Worm (Caenorhabditis elegans) whole organism, young adult: ENCODE results near the gene C49C3.4.

Experiments
- F23B12.7 ChIP-seq: sonication (generic microtip); optimal IDR thresholded peaks from 2 replicates; lab custom pipeline; 2017; ENCODE audit warnings: missing genetic modification characterization, mild to moderate bottlenecking, missing compliant biosample characterization, antibody characterized with exemption, moderate library complexity; ENCODE audit not compliant: insufficient read depth
- F33H1.4 ChIP-seq: fragments of 200-800 bp; sonication (Bioruptor generic); IDR thresholded peaks from 2 replicates; pipeline ENCODE4 v1.3.6; 2022; ENCODE audit warnings: missing genetic modification reagents, missing genetic modification characterization, missing compliant biosample characterization
- F39B2.1 ChIP-seq: fragments of 200-800 bp; sonication (Bioruptor generic); IDR thresholded peaks from 2 replicates; pipeline ENCODE4 v1.3.6; 2022; ENCODE audit warnings: missing genetic modification reagents, missing genetic modification characterization, missing compliant biosample characterization
- F55B11.4 ChIP-seq: sonication (generic microtip); optimal IDR thresholded peaks from 2 replicates; lab custom pipeline; 2016; ENCODE audit warnings: missing compliant biosample characterization, missing genetic modification characterization, borderline replicate concordance; ENCODE audit not compliant: insufficient read depth
- Y53F4B.3 ChIP-seq: fragments of 200-800 bp; sonication (Bioruptor generic); IDR thresholded peaks from 2 replicates; pipeline ENCODE4 v1.3.6; 2022; ENCODE audit warnings: missing genetic modification reagents, missing genetic modification characterization, missing compliant biosample characterization
- Y53G8AR.9 ChIP-seq: fragments of 200-800 bp; sonication (Bioruptor generic); conservative IDR thresholded peaks from 2 replicates; pipeline ENCODE4 v1.3.6; 2022; ENCODE audit warnings: missing genetic modification reagents, missing genetic modification characterization, missing compliant biosample characterization
- Y95B8A.8 ChIP-seq: fragments of 200-800 bp; sonication (Bioruptor generic); IDR thresholded peaks from 2 replicates; pipeline ENCODE4 v1.3.6; 2022; ENCODE audit warnings: missing genetic modification reagents, missing genetic modification characterization, missing compliant biosample characterization
- ZK185.1 ChIP-seq: sonication (generic microtip); optimal IDR thresholded peaks from 2 replicates; lab custom pipeline; 2016; ENCODE audit warnings: mild to moderate bottlenecking, missing genetic modification characterization, missing compliant biosample characterization; ENCODE audit not compliant: poor library complexity, severe bottlenecking
- aptf-2 ChIP-seq: fragments of 200-800 bp; sonication (Bioruptor generic); conservative IDR thresholded peaks from 2 replicates; pipeline ENCODE4 v1.3.6; 2022; ENCODE audit warnings: missing genetic modification reagents, missing genetic modification characterization, missing compliant biosample characterization
- atf-7 ChIP-seq: sonication (generic microtip); optimal IDR thresholded peaks from 2 replicates; lab custom pipeline; 2017; ENCODE audit warnings: mild to moderate bottlenecking, missing genetic modification characterization, missing compliant biosample characterization
- attf-6 ChIP-seq: fragments of 200-800 bp; sonication (Bioruptor generic); IDR thresholded peaks from 2 replicates; pipeline ENCODE4 v1.3.6; 2022; ENCODE audit warnings: missing genetic modification reagents, missing genetic modification characterization, missing compliant biosample characterization
- bed-1 ChIP-seq: fragments of 200-800 bp; sonication (Bioruptor generic); IDR thresholded peaks from 2 replicates; pipeline ENCODE4 v1.3.6; 2022; ENCODE audit warnings: missing genetic modification reagents, missing genetic modification characterization, missing compliant biosample characterization
- cebp-1 ChIP-seq, 2 experiments: fragments of 200-800 bp in 1 of 2; sonication (Bioruptor generic) in 1 of 2; sonication (generic microtip) in 1 of 2; IDR thresholded peaks in 1 of 2; optimal IDR thresholded peaks in 1 of 2; 2 replicates each; pipeline versions ENCODE4 v1.3.6 to Lab custom; 2017 to 2022; ENCODE audit warnings: missing compliant biosample characterization in 2 of 2, missing genetic modification characterization in 2 of 2, mild to moderate bottlenecking in 1 of 2, missing genetic modification reagents in 1 of 2, moderate library complexity in 1 of 2
- cebp-2 ChIP-seq: fragments of 200-800 bp; sonication (Bioruptor generic); IDR thresholded peaks from 2 replicates; pipeline ENCODE4 v1.3.6; 2022; ENCODE audit warnings: missing genetic modification characterization, missing compliant biosample characterization
- dpff-1 ChIP-seq: sonication (generic microtip); optimal IDR thresholded peaks from 2 replicates; lab custom pipeline; 2017; ENCODE audit warnings: mild to moderate bottlenecking, missing genetic modification characterization, missing compliant biosample characterization
- dpl-1 ChIP-seq: fragments of 150-350 bp; optimal IDR thresholded peaks from 2 replicates; lab custom pipeline; 2014; ENCODE audit warnings: missing biosample characterization, missing genetic modification reagents, missing genetic modification characterization
- efl-1 ChIP-seq: fragments of 150-350 bp; optimal IDR thresholded peaks from 2 replicates; lab custom pipeline; 2014; ENCODE audit warnings: missing biosample characterization, missing genetic modification reagents, missing genetic modification characterization
- egl-44 ChIP-seq: fragments of 200-800 bp; sonication (Bioruptor generic); IDR thresholded peaks from 2 replicates; pipeline ENCODE4 v1.3.6; 2022; ENCODE audit warnings: missing genetic modification reagents, missing genetic modification characterization, missing compliant biosample characterization
- hlh-12 ChIP-seq: sonication (generic microtip); optimal IDR thresholded peaks from 2 replicates; lab custom pipeline; 2016; ENCODE audit warnings: missing genetic modification characterization, missing compliant biosample characterization
- hmg-1.2 ChIP-seq: fragments of 200-800 bp; sonication (Bioruptor generic); IDR thresholded peaks from 2 replicates; pipeline ENCODE4 v1.3.6; 2022; ENCODE audit warnings: missing genetic modification reagents, missing genetic modification characterization, missing compliant biosample characterization
- lag-1 ChIP-seq: fragments of 200-800 bp; sonication (Bioruptor generic); IDR thresholded peaks from 2 replicates; pipeline ENCODE4 v1.3.6; 2022; ENCODE audit warnings: missing genetic modification reagents, missing genetic modification characterization, missing compliant biosample characterization
- let-526 ChIP-seq: fragments of 200-800 bp; sonication (Bioruptor generic); IDR thresholded peaks from 2 replicates; pipeline ENCODE4 v1.3.6; 2022; ENCODE audit warnings: missing genetic modification reagents, missing genetic modification characterization, missing compliant biosample characterization
- madf-10 ChIP-seq: sonication (generic microtip); optimal IDR thresholded peaks from 2 replicates; lab custom pipeline; 2016; ENCODE audit warnings: mild to moderate bottlenecking, missing genetic modification characterization, missing compliant biosample characterization
- madf-3 ChIP-seq: fragments of 200-800 bp; sonication (Bioruptor generic); IDR thresholded peaks from 2 replicates; pipeline ENCODE4 v1.3.6; 2022; ENCODE audit warnings: missing genetic modification reagents, missing genetic modification characterization, missing compliant biosample characterization
- mcd-1 ChIP-seq: fragments of 200-800 bp; sonication (Bioruptor generic); IDR thresholded peaks from 2 replicates; pipeline ENCODE4 v1.3.6; 2022; ENCODE audit warnings: missing genetic modification reagents, missing genetic modification characterization, missing compliant biosample characterization
- nfyb-1 ChIP-seq: fragments of 200-800 bp; sonication (Bioruptor generic); IDR thresholded peaks from 2 replicates; pipeline ENCODE4 v1.3.6; 2022; ENCODE audit warnings: missing genetic modification reagents, missing genetic modification characterization, missing compliant biosample characterization
- nhr-179 ChIP-seq: sonication (generic microtip); optimal IDR thresholded peaks from 2 replicates; lab custom pipeline; 2016; ENCODE audit warnings: mild to moderate bottlenecking, missing genetic modification characterization, missing compliant biosample characterization
- nhr-80 ChIP-seq: sonication (generic microtip); optimal IDR thresholded peaks from 2 replicates; lab custom pipeline; 2016; ENCODE audit warnings: missing genetic modification characterization, missing compliant biosample characterization
- nhr-90 ChIP-seq: sonication (generic microtip); optimal IDR thresholded peaks from 2 replicates; lab custom pipeline; 2016; ENCODE audit warnings: missing genotype, mild to moderate bottlenecking, missing genetic modification characterization, missing compliant biosample characterization
- rcor-1 ChIP-seq: fragments of 200-800 bp; sonication (Bioruptor generic); IDR thresholded peaks from 2 replicates; pipeline ENCODE4 v1.3.6; 2022; ENCODE audit warnings: missing genetic modification reagents, missing genetic modification characterization, missing compliant biosample characterization
- rpc-1 ChIP-seq, 2 experiments: fragments of 150-350 bp in 1 of 2; sonication (generic microtip) in 1 of 2; optimal IDR thresholded peaks; 2 replicates each; lab custom pipeline; 2014 to 2018; ENCODE audit warnings: missing biosample characterization in 1 of 2, missing genetic modification characterization in 1 of 2, missing genetic modification reagents in 1 of 2, missing genotype in 1 of 2
- sdz-38 ChIP-seq: sonication (generic microtip); optimal IDR thresholded peaks from 2 replicates; lab custom pipeline; 2016; ENCODE audit warnings: missing genotype, missing genetic modification characterization, missing compliant biosample characterization
- snpc-3.4 ChIP-seq: sonication (generic microtip); optimal IDR thresholded peaks from 2 replicates; lab custom pipeline; 2017; ENCODE audit warnings: missing genetic modification characterization, mild to moderate bottlenecking, missing compliant biosample characterization, antibody characterized with exemption, moderate library complexity, missing genotype, missing genetic modification reagents
- tbp1 ChIP-seq: fragments of 200-800 bp; sonication (Bioruptor generic); optimal IDR thresholded peaks from 2 replicates; lab custom pipeline; 2018; ENCODE audit warnings: mild to moderate bottlenecking, missing genetic modification characterization, missing compliant biosample characterization

Gene C49C3.4

DNA sequence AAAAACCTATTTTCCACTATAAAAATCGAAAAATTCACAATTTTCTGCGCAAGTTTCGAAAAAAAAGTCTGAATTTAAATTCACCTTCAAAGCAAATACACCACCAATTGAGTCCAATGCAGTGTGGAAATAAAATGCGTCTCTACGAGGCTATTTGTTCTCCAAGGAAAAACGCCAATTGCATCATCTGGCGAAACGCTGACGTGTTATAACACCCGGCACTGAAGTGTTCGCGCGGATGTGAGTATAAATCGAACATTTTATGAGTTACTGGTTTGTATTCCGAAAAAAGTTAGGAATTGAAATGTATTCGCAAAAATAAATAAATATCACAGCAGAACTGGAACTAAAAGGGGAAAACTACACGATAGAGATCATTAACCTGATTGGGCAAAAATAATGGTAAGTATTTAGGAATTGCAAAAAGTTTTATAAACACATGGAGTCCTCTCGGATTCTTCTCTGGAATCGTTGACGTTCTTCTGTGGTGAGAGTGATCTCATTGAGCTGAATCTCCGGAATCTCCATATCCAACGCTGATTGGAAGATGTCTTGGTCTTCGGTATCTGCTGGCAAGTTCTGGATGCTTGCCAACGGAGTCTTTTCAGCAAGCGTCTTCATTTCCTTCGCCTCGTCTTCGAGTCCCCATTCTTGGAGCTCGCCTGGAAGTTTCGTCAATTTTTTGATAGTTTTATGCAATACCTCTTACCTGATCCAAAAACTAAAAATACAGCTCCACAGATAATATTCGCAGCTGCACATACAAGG lies 32.5 kb upstream of the C49C3.4 start, which contains the start of gene zipt-7.1:
zipt-7.1 (minus strand) TSS at position 232 of the 768 bp plus-strand sequence.
- no peak for TF ChIP-seq Y53G8AR.9 (GFP tag; lab: Robert Waterston, UW)
- no peak for TF ChIP-seq bed-1
- no peak for TF ChIP-seq F33H1.4 (GFP tag; lab: Robert Waterston, UW)
- TF ChIP-seq F23B12.7 (tag; lab: Kevin White, UChicago): no peak
- TF ChIP-seq madf-3: 0 out of 2 replicates have a peak, but pooled peaks have one; percentile 62
- TF ChIP-seq nfyb-1: 0 out of 2 replicates have a peak, but pooled peaks have one; percentile 28
- no peak for TF ChIP-seq dpl-1
- no peak for TF ChIP-seq aptf-2 (GFP tag; lab: Robert Waterston, UW)

DNA sequence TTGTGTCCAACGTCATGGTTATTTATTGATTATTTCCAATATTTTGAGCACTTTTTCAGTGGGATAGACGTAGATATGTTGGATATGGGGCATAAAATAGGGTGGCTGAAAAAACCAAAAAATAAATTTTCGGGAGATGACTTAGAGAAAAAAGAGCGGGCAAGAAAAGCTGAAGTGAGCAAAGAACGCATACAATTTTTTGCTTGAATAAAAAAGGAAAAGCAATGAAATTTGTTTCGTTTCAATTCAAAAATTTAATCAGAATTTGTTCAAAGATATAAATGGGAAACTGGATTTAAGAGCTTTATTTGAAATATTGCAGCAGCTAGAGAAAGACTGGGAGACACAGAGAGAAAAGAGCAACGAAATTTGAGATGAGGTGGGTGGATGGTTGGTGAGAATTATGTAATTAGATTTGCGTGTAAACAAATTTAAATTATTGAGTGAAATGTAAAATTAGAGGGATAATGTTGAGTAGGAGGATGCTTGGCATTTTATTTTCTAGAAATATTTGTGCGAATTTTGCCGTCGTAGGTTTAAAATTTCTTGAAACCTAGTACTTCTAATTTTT lies 28.9 kb upstream of the C49C3.4 start, which contains the start of the genes T28F3.11 and slc-17.4:
T28F3.11 (minus strand) TSS at position 51 of the 571 bp plus-strand sequence.
slc-17.4 (minus strand) TSS at position 105 of the 571 bp plus-strand sequence.
- TF ChIP-seq lag-1 (GFP tag; lab: Robert Waterston, UW) (no peak), tbp1 (GFP tag; lab: Kevin White, UChicago) (no peak), Y53F4B.3 (no peak), efl-1 (GFP tag; lab: Kevin White, UChicago) (no peak), hmg-1.2 (GFP tag; lab: Robert Waterston, UW) (no peak), ZK185.1 (tag; lab: Kevin White, UChicago) (no peak), F55B11.4 (no peak), F39B2.1 (GFP tag; lab: Robert Waterston, UW) (no peak), nhr-179 (tag; lab: Kevin White, UChicago) (no peak), hlh-12 (tag; lab: Kevin White, UChicago) (no peak), atf-7 (tag; lab: Kevin White, UChicago) (no peak), nhr-90 (tag; lab: Kevin White, UChicago) (no peak), egl-44 (GFP tag; lab: Robert Waterston, UW) (no peak), attf-6 (GFP tag; lab: Robert Waterston, UW) (no peak), let-526 (GFP tag; lab: Robert Waterston, UW) (no peak), cebp-2 (no peak), Y95B8A.8 (GFP tag; lab: Robert Waterston, UW) (no peak), sdz-38 (tag; lab: Kevin White, UChicago) (no peak), mcd-1 (GFP tag; lab: Robert Waterston, UW) (no peak), snpc-3.4 (no peak)

DNA sequence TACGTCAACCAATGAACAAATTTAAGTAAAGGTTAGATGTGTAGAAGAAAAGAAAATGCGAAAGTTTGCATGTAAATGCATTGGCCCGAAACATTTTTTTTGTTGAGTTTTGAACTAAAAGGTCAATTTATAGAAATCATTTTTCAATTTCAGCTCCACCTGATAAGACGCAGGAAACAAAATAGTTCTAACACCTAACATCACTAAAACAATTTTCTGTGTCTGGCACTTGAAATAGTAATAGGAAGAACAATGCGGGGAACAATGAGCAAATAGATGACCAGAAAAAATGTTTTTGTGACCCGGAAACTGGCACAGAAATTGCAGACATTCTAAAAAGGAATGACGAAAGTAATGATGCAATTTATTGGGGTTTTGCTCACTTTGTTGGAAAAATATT lies 28.2 kb upstream of the C49C3.4 start:
- TF ChIP-seq rpc-1 (optimal IDR thresholded peaks at IDR 0.05; lab: Kevin White, UChicago) (no peak), rpc-1 (tag; optimal IDR thresholded peaks at IDR 0.05; lab: Kevin White, UChicago) (no peak), nhr-80 (tag; lab: Kevin White, UChicago) (peak; percentile 45), dpff-1 (tag; lab: Kevin White, UChicago) (no peak), madf-10 (tag; lab: Kevin White, UChicago) (no peak), cebp-1 (GFP tag; IDR thresholded peaks at IDR 0.05; lab: Robert Waterston, UW) (no peak), cebp-1 (tag; optimal IDR thresholded peaks at IDR 0.05; lab: Kevin White, UChicago) (no peak), rcor-1 (GFP tag; lab: Robert Waterston, UW) (no peak)
